Worm (Caenorhabditis elegans) whole organism, mixed stage, embryonic: ENCODE data around the gene F59B2.14.

ENCODE experiments used
- M03D4.4 ChIP-seq: sonication (generic microtip); optimal IDR thresholded peaks from 2 replicates; lab custom pipeline; 2017; ENCODE audit warnings: mild to moderate bottlenecking, missing genetic modification characterization, missing compliant biosample characterization
- bed-3 ChIP-seq: fragments of 200-800 bp; sonication (Bioruptor generic); optimal IDR thresholded peaks from 3 replicates; lab custom pipeline; 2018; ENCODE audit warnings: mild to moderate bottlenecking, missing genetic modification characterization, moderate library complexity, missing compliant biosample characterization
- blmp-1 ChIP-seq: fragments of 150-350 bp; optimal IDR thresholded peaks from 2 replicates; lab custom pipeline; 2014; ENCODE audit warnings: missing biosample characterization, missing genetic modification characterization
- ceh-39 ChIP-seq: fragments of 150-350 bp; optimal IDR thresholded peaks from 2 replicates; lab custom pipeline; 2014; ENCODE audit warnings: missing biosample characterization, missing genetic modification characterization
- ceh-43 ChIP-seq: fragments of 200-800 bp; sonication (Bioruptor generic); optimal IDR thresholded peaks from 2 replicates; lab custom pipeline; 2018; ENCODE audit warnings: mild to moderate bottlenecking, missing genetic modification characterization, moderate library complexity, missing compliant biosample characterization
- ceh-83 ChIP-seq: fragments of 200-800 bp; sonication (Bioruptor generic); optimal IDR thresholded peaks from 2 replicates; lab custom pipeline; 2018; ENCODE audit warnings: mild to moderate bottlenecking, missing genetic modification characterization, missing compliant biosample characterization
- ces-1 ChIP-seq: fragments of 150-350 bp; optimal IDR thresholded peaks from 2 replicates; lab custom pipeline; 2014; ENCODE audit warnings: missing biosample characterization, missing genetic modification reagents, missing genetic modification characterization
- cnd-1 ChIP-seq: fragments of 200-800 bp; sonication (Bioruptor generic); optimal IDR thresholded peaks from 2 replicates; lab custom pipeline; 2018; ENCODE audit warnings: mild to moderate bottlenecking, missing genetic modification characterization, missing compliant biosample characterization
- drap-1 ChIP-seq: fragments of 200-800 bp; sonication (Bioruptor generic); optimal IDR thresholded peaks from 3 replicates; lab custom pipeline; 2018; ENCODE audit warnings: mild to moderate bottlenecking, missing genetic modification characterization, missing compliant biosample characterization
- elt-1 ChIP-seq: sonication (generic microtip); optimal IDR thresholded peaks from 2 replicates; lab custom pipeline; 2017; ENCODE audit warnings: missing genetic modification characterization, mild to moderate bottlenecking, missing compliant biosample characterization, antibody characterized with exemption, moderate library complexity, borderline replicate concordance; ENCODE audit not compliant: insufficient read depth
- elt-3 ChIP-seq: fragments of 150-350 bp; optimal IDR thresholded peaks from 2 replicates; lab custom pipeline; 2014; ENCODE audit warnings: missing biosample characterization, missing genetic modification characterization
- flh-1 ChIP-seq: fragments of 200-800 bp; sonication (Bioruptor generic); optimal IDR thresholded peaks from 2 replicates; lab custom pipeline; 2018; ENCODE audit warnings: mild to moderate bottlenecking, missing genetic modification characterization, moderate library complexity, missing compliant biosample characterization
- ham-2 ChIP-seq: fragments of 200-800 bp; sonication (Bioruptor generic); optimal IDR thresholded peaks from 2 replicates; lab custom pipeline; 2018; ENCODE audit warnings: mild to moderate bottlenecking, missing genetic modification characterization, missing compliant biosample characterization
- hlh-1 ChIP-seq: fragments of 150-350 bp; optimal IDR thresholded peaks from 2 replicates; lab custom pipeline; 2014; ENCODE audit warnings: missing biosample characterization, missing genetic modification reagents, missing genetic modification characterization
- lin-13 ChIP-seq: fragments of 150-350 bp; optimal IDR thresholded peaks from 2 replicates; lab custom pipeline; 2014; ENCODE audit warnings: missing biosample characterization, missing genetic modification characterization
- lin-32 ChIP-seq: fragments of 200-800 bp; sonication (Bioruptor generic); optimal IDR thresholded peaks from 2 replicates; lab custom pipeline; 2018; ENCODE audit warnings: mild to moderate bottlenecking, missing genetic modification characterization, missing compliant biosample characterization
- lsy-2 ChIP-seq: fragments of 150-350 bp; optimal IDR thresholded peaks from 2 replicates; lab custom pipeline; 2014; ENCODE audit warnings: missing biosample characterization, missing genetic modification characterization
- mab-5 ChIP-seq: fragments of 150-350 bp; optimal IDR thresholded peaks from 2 replicates; lab custom pipeline; 2014; ENCODE audit warnings: missing biosample characterization, missing genetic modification characterization
- mep-1 ChIP-seq: fragments of 150-350 bp; optimal IDR thresholded peaks from 2 replicates; lab custom pipeline; 2017; ENCODE audit warnings: missing biosample characterization, missing genetic modification reagents, missing genetic modification characterization, inconsistent platforms
- mls-2 ChIP-seq: sonication (generic microtip); optimal IDR thresholded peaks from 2 replicates; lab custom pipeline; 2016; ENCODE audit warnings: mild to moderate bottlenecking, missing genetic modification characterization, moderate library complexity, missing compliant biosample characterization
- nhr-12 ChIP-seq: fragments of 150-350 bp; optimal IDR thresholded peaks from 2 replicates; lab custom pipeline; 2014; ENCODE audit warnings: missing biosample characterization, missing genetic modification characterization
- nhr-2 ChIP-seq: fragments of 150-350 bp; optimal IDR thresholded peaks from 2 replicates; lab custom pipeline; 2014; ENCODE audit warnings: missing biosample characterization, missing genetic modification characterization
- nhr-237 ChIP-seq: fragments of 150-350 bp; optimal IDR thresholded peaks from 2 replicates; lab custom pipeline; 2014; ENCODE audit warnings: missing biosample characterization, missing genetic modification characterization
- nhr-28 ChIP-seq: fragments of 150-350 bp; optimal IDR thresholded peaks from 2 replicates; lab custom pipeline; 2014; ENCODE audit warnings: missing biosample characterization, missing genetic modification characterization
- nhr-76 ChIP-seq: sonication (generic microtip); optimal IDR thresholded peaks from 2 replicates; lab custom pipeline; 2017; ENCODE audit warnings: missing biosample characterization, missing genetic modification characterization
- pha-4 ChIP-seq: fragments of 150-350 bp; optimal IDR thresholded peaks from 2 replicates; lab custom pipeline; 2018; ENCODE audit warnings: missing biosample characterization, missing genetic modification reagents, missing genetic modification characterization
- sem-2 ChIP-seq: fragments of 200-800 bp; sonication (Bioruptor generic); optimal IDR thresholded peaks from 2 replicates; lab custom pipeline; 2018; ENCODE audit warnings: mild to moderate bottlenecking, missing genetic modification characterization, missing compliant biosample characterization
- snpc-4 ChIP-seq: fragments of 150-350 bp; optimal IDR thresholded peaks from 2 replicates; lab custom pipeline; 2014; ENCODE audit warnings: missing biosample characterization, missing genetic modification characterization
- sptf-1 ChIP-seq: sonication (generic microtip); optimal IDR thresholded peaks from 2 replicates; lab custom pipeline; 2017; ENCODE audit warnings: mild to moderate bottlenecking, missing genetic modification characterization, moderate library complexity, missing compliant biosample characterization
- tbx-8 ChIP-seq: fragments of 200-800 bp; sonication (Bioruptor generic); optimal IDR thresholded peaks from 2 replicates; lab custom pipeline; 2018; ENCODE audit warnings: mild to moderate bottlenecking, missing genetic modification characterization, moderate library complexity, missing compliant biosample characterization
- unc-120 ChIP-seq: sonication (generic microtip); optimal IDR thresholded peaks from 2 replicates; lab custom pipeline; 2017; ENCODE audit warnings: missing genetic modification characterization, missing compliant biosample characterization; ENCODE audit not compliant: poor library complexity, severe bottlenecking
- unc-39 ChIP-seq: fragments of 150-350 bp; optimal IDR thresholded peaks from 2 replicates; lab custom pipeline; 2014; ENCODE audit warnings: missing biosample characterization, missing genetic modification characterization
- unc-62 ChIP-seq: fragments of 150-350 bp; optimal IDR thresholded peaks from 2 replicates; lab custom pipeline; 2014; ENCODE audit warnings: missing biosample characterization, missing genetic modification reagents, missing genetic modification characterization
- zip-8 ChIP-seq: fragments of 150-350 bp; optimal IDR thresholded peaks from 2 replicates; lab custom pipeline; 2014; ENCODE audit warnings: missing biosample characterization, missing genetic modification characterization
- ztf-11 ChIP-seq: fragments of 150-350 bp; optimal IDR thresholded peaks from 2 replicates; lab custom pipeline; 2014; ENCODE audit warnings: missing biosample characterization, missing genetic modification characterization

The F59B2.14 gene

DNA sequence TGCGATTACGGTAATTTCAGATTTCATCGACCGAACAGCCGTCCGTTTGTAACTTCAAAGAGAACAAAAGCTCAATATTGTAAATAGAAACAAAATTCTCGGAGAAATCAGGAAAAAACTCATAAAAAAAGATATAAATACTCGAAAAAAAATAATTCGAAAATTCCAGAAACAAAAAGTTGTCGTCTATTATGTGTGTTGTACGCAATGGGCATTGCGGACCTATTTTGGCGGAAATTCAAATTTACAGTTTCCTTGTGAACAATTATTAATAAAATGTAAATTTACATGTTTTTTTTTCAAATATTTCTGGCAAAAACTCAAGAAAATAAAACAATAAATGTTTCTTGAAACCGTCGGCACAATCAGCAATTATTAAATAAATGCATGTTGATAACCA lies 37.0 kb downstream of the F59B2.14 start:
- TF ChIP-seq nhr-2 (tag; lab: Kevin White, UChicago) (no peak), mep-1 (tag; lab: Kevin White, UChicago) (no peak), ceh-39 (no peak), ztf-11 (tag; lab: Kevin White, UChicago) (no peak), snpc-4 (tag; lab: Kevin White, UChicago) (no peak), lsy-2 (no peak), lin-32 (GFP tag; lab: Kevin White, UChicago) (no peak), blmp-1 (tag; lab: Kevin White, UChicago) (no peak), sptf-1 (tag; lab: Kevin White, UChicago) (no peak), unc-62 (no peak), unc-39 (tag; lab: Kevin White, UChicago) (no peak), nhr-76 (tag; lab: Kevin White, UChicago) (no peak), nhr-28 (no peak), ces-1 (GFP tag; lab: Kevin White, UChicago) (no peak), ceh-83 (GFP tag; lab: Kevin White, UChicago) (no peak), nhr-237 (tag; lab: Kevin White, UChicago) (no peak), ceh-43 (GFP tag; lab: Kevin White, UChicago) (no peak)

DNA sequence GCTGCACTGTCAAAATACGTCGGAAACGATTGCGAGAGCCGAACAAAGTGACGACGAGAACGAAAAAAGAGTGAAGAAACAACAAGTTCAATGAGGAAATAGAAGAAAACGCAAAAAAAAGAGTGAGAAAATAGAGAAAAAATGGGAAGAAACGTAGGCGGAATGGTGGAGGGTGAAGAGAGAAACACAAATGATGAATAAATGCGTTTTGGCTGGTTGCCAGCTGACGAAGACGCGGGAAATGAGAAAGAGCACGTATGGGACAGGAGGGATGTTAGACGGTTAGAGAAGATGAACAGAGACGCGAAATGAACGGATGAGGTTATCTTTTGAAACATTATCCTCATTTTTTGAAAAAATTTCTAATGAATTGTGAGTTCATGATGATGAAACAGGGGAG lies 37.5 kb downstream of the F59B2.14 start:
- no peak for TF ChIP-seq mab-5 (tag; lab: Kevin White, UChicago)
- peak; percentile 56 for TF ChIP-seq unc-120 (tag; lab: Kevin White, UChicago)
- no peak for TF ChIP-seq nhr-76 (tag; lab: Kevin White, UChicago)
- no peak for TF ChIP-seq blmp-1 (tag; lab: Kevin White, UChicago)
- TF ChIP-seq nhr-2 (tag; lab: Kevin White, UChicago): no peak
- no peak for TF ChIP-seq ceh-83 (GFP tag; lab: Kevin White, UChicago)
- no peak for TF ChIP-seq elt-3 (tag; lab: Kevin White, UChicago)
- TF ChIP-seq pha-4 (tag; lab: Kevin White, UChicago): no peak
- TF ChIP-seq sem-2: no peak
- TF ChIP-seq nhr-12 (tag; lab: Kevin White, UChicago): no peak
- TF ChIP-seq tbx-8 (GFP tag; lab: Kevin White, UChicago): no peak
- TF ChIP-seq hlh-1 (tag; lab: Kevin White, UChicago): peak; percentile 93
- no peak for TF ChIP-seq flh-1
- TF ChIP-seq zip-8 (tag; lab: Kevin White, UChicago): no peak
- TF ChIP-seq ceh-39: no peak
- no peak for TF ChIP-seq cnd-1
- no peak for TF ChIP-seq lsy-2
- no peak for TF ChIP-seq ceh-43 (GFP tag; lab: Kevin White, UChicago)
- no peak for TF ChIP-seq lin-13 (tag; lab: Kevin White, UChicago)
- TF ChIP-seq ztf-11 (tag; lab: Kevin White, UChicago): no peak
- no peak for TF ChIP-seq bed-3
- TF ChIP-seq nhr-28: no peak
- TF ChIP-seq nhr-237 (tag; lab: Kevin White, UChicago): peak; percentile 6
- TF ChIP-seq M03D4.4 (tag; lab: Kevin White, UChicago): no peak
- TF ChIP-seq unc-39 (tag; lab: Kevin White, UChicago): no peak
- no peak for TF ChIP-seq drap-1 (GFP tag; lab: Kevin White, UChicago)
- TF ChIP-seq unc-62: peak; percentile 79
- TF ChIP-seq ham-2 (GFP tag; lab: Kevin White, UChicago): no peak
- TF ChIP-seq snpc-4 (tag; lab: Kevin White, UChicago): no peak
- TF ChIP-seq mls-2 (tag; lab: Kevin White, UChicago): peak; percentile 9
- no peak for TF ChIP-seq elt-1 (tag; lab: Kevin White, UChicago)
- TF ChIP-seq mep-1 (tag; lab: Kevin White, UChicago): peak; percentile 1
- TF ChIP-seq sptf-1 (tag; lab: Kevin White, UChicago): no peak
- peak; percentile 86 for TF ChIP-seq ces-1 (GFP tag; lab: Kevin White, UChicago)
- peak; percentile 27 for TF ChIP-seq lin-32 (GFP tag; lab: Kevin White, UChicago)

DNA sequence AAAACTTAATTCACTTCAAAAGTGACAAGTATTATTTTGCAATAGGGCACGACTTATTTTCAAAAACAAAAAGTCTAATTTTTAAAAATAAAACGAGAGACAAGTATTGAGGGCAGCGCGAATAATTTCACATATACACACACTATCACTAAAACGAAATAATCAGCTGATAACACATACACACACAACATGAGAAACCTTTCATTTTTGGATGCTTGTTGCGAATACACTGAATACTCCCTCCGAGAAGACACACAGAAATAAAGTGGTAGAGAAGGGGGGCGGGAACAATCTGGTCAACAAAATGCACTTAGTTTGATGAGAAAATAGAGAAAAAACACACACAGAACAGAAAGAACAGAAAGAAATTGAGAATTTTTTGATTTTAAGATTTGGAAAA lies 38.0 kb downstream of the F59B2.14 start:
- TF ChIP-seq nhr-237 (tag; lab: Kevin White, UChicago) (no peak), ceh-43 (GFP tag; lab: Kevin White, UChicago) (no peak), unc-62 (no peak), lsy-2 (no peak), ces-1 (GFP tag; lab: Kevin White, UChicago) (no peak)
